Worm (Caenorhabditis elegans) whole organism, L3 larva: Measurements from ENCODE around the gene T06E6.10.
A peak's percentile ranks its signal among the peaks of the same experiment; 100 is the strongest.

ENCODE experiments used
- R02D3.7 ChIP-seq: fragments of 150-350 bp; optimal IDR thresholded peaks from 2 replicates; lab custom pipeline; 2014; ENCODE audit warnings: missing biosample characterization, missing genetic modification characterization
- ZK546.5 ChIP-seq: sonication (generic microtip); optimal IDR thresholded peaks from 2 replicates; lab custom pipeline; 2017; ENCODE audit warnings: missing biosample characterization, missing genetic modification characterization
- aly-2 ChIP-seq: fragments of 150-350 bp; optimal IDR thresholded peaks from 2 replicates; lab custom pipeline; 2014; ENCODE audit warnings: missing biosample characterization, missing genetic modification characterization
- ama-1 ChIP-seq: fragments of 150-350 bp; optimal IDR thresholded peaks from 2 replicates; lab custom pipeline; 2018
- ceh-16 ChIP-seq: sonication (generic microtip); optimal IDR thresholded peaks from 2 replicates; lab custom pipeline; 2017; ENCODE audit warnings: missing biosample characterization, missing genetic modification characterization
- ceh-28 ChIP-seq: fragments of 150-350 bp; optimal IDR thresholded peaks from 2 replicates; lab custom pipeline; 2014; ENCODE audit warnings: missing biosample characterization, missing genetic modification reagents, missing genetic modification characterization
- ceh-82 ChIP-seq: fragments of 150-350 bp; optimal IDR thresholded peaks from 2 replicates; lab custom pipeline; 2014; ENCODE audit warnings: missing biosample characterization, missing genetic modification characterization
- ceh-9 ChIP-seq: sonication (generic microtip); optimal IDR thresholded peaks from 2 replicates; lab custom pipeline; 2018; ENCODE audit warnings: missing biosample characterization, missing genetic modification characterization
- daf-12 ChIP-seq: fragments of 150-350 bp; optimal IDR thresholded peaks from 2 replicates; lab custom pipeline; 2014; ENCODE audit warnings: missing biosample characterization, missing genetic modification reagents, missing genetic modification characterization
- egl-27 ChIP-seq: sonication (generic microtip); optimal IDR thresholded peaks from 4 replicates; lab custom pipeline; 2017; ENCODE audit warnings: missing biosample characterization, missing genetic modification reagents, missing genetic modification characterization
- egl-5 ChIP-seq: fragments of 150-350 bp; optimal IDR thresholded peaks from 2 replicates; lab custom pipeline; 2017; ENCODE audit warnings: missing biosample characterization, missing genetic modification reagents, missing genetic modification characterization, inconsistent platforms
- elt-1 ChIP-seq: fragments of 150-350 bp; optimal IDR thresholded peaks from 2 replicates; lab custom pipeline; 2014; ENCODE audit warnings: missing biosample characterization, missing genetic modification characterization
- elt-2 ChIP-seq: sonication (generic microtip); optimal IDR thresholded peaks from 2 replicates; lab custom pipeline; 2016; ENCODE audit warnings: missing genetic modification reagents, mild to moderate bottlenecking, missing genetic modification characterization, missing compliant biosample characterization
- elt-3 ChIP-seq, 3 experiments: fragments of 150-350 bp in 1 of 3; sonication (generic microtip) in 2 of 3; optimal IDR thresholded peaks; 2 replicates in 2 of 3; 4 replicates in 1 of 3; lab custom pipeline; 2014 to 2017; ENCODE audit warnings: missing biosample characterization in 3 of 3, missing genetic modification characterization in 3 of 3
- eor-1 ChIP-seq, 2 experiments: fragments of 150-350 bp; optimal IDR thresholded peaks; 2 replicates each; lab custom pipeline; 2014 to 2018; ENCODE audit warnings: missing biosample characterization in 2 of 2, missing genetic modification characterization in 2 of 2
- fkh-10 ChIP-seq: sonication (generic microtip); optimal IDR thresholded peaks from 2 replicates; lab custom pipeline; 2017; ENCODE audit warnings: missing biosample characterization, missing genetic modification reagents, missing genetic modification characterization
- fkh-2 ChIP-seq: fragments of 150-350 bp; optimal IDR thresholded peaks from 2 replicates; lab custom pipeline; 2014; ENCODE audit warnings: missing biosample characterization, missing genetic modification reagents, missing genetic modification characterization
- fos-1 ChIP-seq: fragments of 150-350 bp; optimal IDR thresholded peaks from 2 replicates; lab custom pipeline; 2014; ENCODE audit warnings: missing biosample characterization, missing genetic modification characterization
- hmg-11 ChIP-seq: sonication (generic microtip); optimal IDR thresholded peaks from 2 replicates; lab custom pipeline; 2016; ENCODE audit warnings: missing genetic modification characterization, missing compliant biosample characterization
- jun-1 ChIP-seq: fragments of 150-350 bp; optimal IDR thresholded peaks from 2 replicates; lab custom pipeline; 2014; ENCODE audit warnings: missing biosample characterization, missing genetic modification reagents, missing genetic modification characterization
- lin-15B ChIP-seq: fragments of 150-350 bp; optimal IDR thresholded peaks from 2 replicates; lab custom pipeline; 2014; ENCODE audit warnings: missing biosample characterization, missing genetic modification characterization
- lin-39 ChIP-seq: fragments of 150-350 bp; optimal IDR thresholded peaks from 2 replicates; lab custom pipeline; 2018; ENCODE audit warnings: missing biosample characterization, missing genetic modification reagents, missing genetic modification characterization
- lsy-12 ChIP-seq: sonication (generic microtip); optimal IDR thresholded peaks from 2 replicates; lab custom pipeline; 2016; ENCODE audit warnings: mild to moderate bottlenecking, missing genetic modification characterization, missing compliant biosample characterization
- mdl-1 ChIP-seq: fragments of 150-350 bp; optimal IDR thresholded peaks from 2 replicates; lab custom pipeline; 2014; ENCODE audit warnings: missing biosample characterization, missing genetic modification characterization
- mml-1 ChIP-seq: fragments of 150-350 bp; sonication (generic microtip); optimal IDR thresholded peaks from 3 replicates; lab custom pipeline; 2014; ENCODE audit warnings: missing biosample characterization, missing genetic modification characterization
- nfya-1 ChIP-seq: sonication (generic microtip); optimal IDR thresholded peaks from 2 replicates; lab custom pipeline; 2017; ENCODE audit warnings: missing genetic modification characterization, mild to moderate bottlenecking, missing compliant biosample characterization, antibody characterized with exemption, moderate library complexity; ENCODE audit not compliant: insufficient read depth
- nhr-11 ChIP-seq: fragments of 150-350 bp; optimal IDR thresholded peaks from 2 replicates; lab custom pipeline; 2014; ENCODE audit warnings: missing biosample characterization, missing genetic modification characterization
- nhr-23 ChIP-seq: fragments of 150-350 bp; optimal IDR thresholded peaks from 2 replicates; lab custom pipeline; 2014; ENCODE audit warnings: missing biosample characterization, missing genetic modification reagents, missing genetic modification characterization
- nhr-237 ChIP-seq: fragments of 150-350 bp; optimal IDR thresholded peaks from 2 replicates; lab custom pipeline; 2014; ENCODE audit warnings: missing biosample characterization, missing genetic modification characterization
- nhr-25 ChIP-seq: sonication (generic microtip); optimal IDR thresholded peaks from 2 replicates; lab custom pipeline; 2017; ENCODE audit warnings: missing biosample characterization, missing genetic modification characterization
- nhr-28 ChIP-seq: fragments of 150-350 bp; optimal IDR thresholded peaks from 2 replicates; lab custom pipeline; 2014; ENCODE audit warnings: missing biosample characterization, missing genetic modification characterization
- nhr-43 ChIP-seq: sonication (generic microtip); optimal IDR thresholded peaks from 2 replicates; lab custom pipeline; 2016; ENCODE audit warnings: mild to moderate bottlenecking, missing genetic modification characterization, missing compliant biosample characterization; ENCODE audit not compliant: poor library complexity, severe bottlenecking
- nhr-67 ChIP-seq: fragments of 150-350 bp; optimal IDR thresholded peaks from 2 replicates; lab custom pipeline; 2014; ENCODE audit warnings: missing biosample characterization, missing genetic modification characterization
- nhr-76 ChIP-seq: fragments of 150-350 bp; sonication (generic microtip); optimal IDR thresholded peaks from 5 replicates; lab custom pipeline; 2014; ENCODE audit warnings: missing biosample characterization, missing genetic modification characterization
- pqm-1 ChIP-seq: fragments of 150-350 bp; optimal IDR thresholded peaks from 2 replicates; lab custom pipeline; 2017; ENCODE audit warnings: missing biosample characterization, missing genetic modification characterization, inconsistent platforms
- sea-2 ChIP-seq: fragments of 150-350 bp; sonication (generic microtip); optimal IDR thresholded peaks from 4 replicates; lab custom pipeline; 2014; ENCODE audit warnings: missing biosample characterization, missing genetic modification reagents, missing genetic modification characterization
- skn-1 ChIP-seq: fragments of 150-350 bp; optimal IDR thresholded peaks from 2 replicates; lab custom pipeline; 2014; ENCODE audit warnings: missing biosample characterization, missing genetic modification characterization
- snpc-4 ChIP-seq: fragments of 150-350 bp; optimal IDR thresholded peaks from 2 replicates; lab custom pipeline; 2014; ENCODE audit warnings: missing biosample characterization, missing genetic modification characterization
- tbx-2 ChIP-seq: sonication (generic microtip); optimal IDR thresholded peaks from 2 replicates; lab custom pipeline; 2016; ENCODE audit warnings: mild to moderate bottlenecking, missing genetic modification characterization, missing compliant biosample characterization
- unc-39 ChIP-seq: sonication (generic microtip); optimal IDR thresholded peaks from 4 replicates; lab custom pipeline; 2017; ENCODE audit warnings: missing biosample characterization, missing genetic modification characterization
- unc-62 ChIP-seq: fragments of 150-350 bp; sonication (generic microtip); optimal IDR thresholded peaks from 4 replicates; lab custom pipeline; 2014; ENCODE audit warnings: missing biosample characterization, missing genetic modification reagents, missing genetic modification characterization
- zag-1 ChIP-seq: fragments of 150-350 bp; optimal IDR thresholded peaks from 2 replicates; lab custom pipeline; 2014; ENCODE audit warnings: missing biosample characterization, missing genetic modification characterization
- ztf-11 ChIP-seq: fragments of 150-350 bp; optimal IDR thresholded peaks from 2 replicates; lab custom pipeline; 2014; ENCODE audit warnings: missing biosample characterization, missing genetic modification characterization
- ztf-4 ChIP-seq: fragments of 150-350 bp; optimal IDR thresholded peaks from 2 replicates; lab custom pipeline; 2014; ENCODE audit warnings: missing biosample characterization, missing genetic modification characterization

Gene T06E6.10

ce11 chrV:15459088-15459487 is 41.2 kb downstream of the T06E6.10 start, which contains the start of gene str-71:
str-71 (minus strand) TSS chrV:15459188.
- TF ChIP-seq nhr-237 (tag; lab: Kevin White, UChicago) = no peak
- no peak for TF ChIP-seq ztf-4
- no peak for TF ChIP-seq tbx-2
- no peak for TF ChIP-seq nhr-67 (tag; lab: Kevin White, UChicago)
- no peak for TF ChIP-seq lin-15B (tag; lab: Kevin White, UChicago)
- no peak for TF ChIP-seq nhr-28 (tag; lab: Kevin White, UChicago)
- TF ChIP-seq lsy-12 = no peak
- TF ChIP-seq nhr-25 (tag; lab: Kevin White, UChicago) = no peak
- TF ChIP-seq nhr-23 (tag; lab: Kevin White, UChicago) = no peak
- TF ChIP-seq ztf-11 (tag; lab: Kevin White, UChicago) = no peak
- TF ChIP-seq mml-1 (tag; lab: Kevin White, UChicago) = no peak
- TF ChIP-seq elt-3 (tag; optimal IDR thresholded peaks at IDR 0.05; lab: Kevin White, UChicago) = no peak
- TF ChIP-seq skn-1 = no peak
- no peak for TF ChIP-seq ama-1 (lab: Kevin White, UChicago)
- TF ChIP-seq elt-1 (tag; lab: Kevin White, UChicago) = no peak
- TF ChIP-seq eor-1 (tag; optimal IDR thresholded peaks at IDR 0.05; lab: Kevin White, UChicago) = no peak
- TF ChIP-seq pqm-1 (tag; lab: Kevin White, UChicago) = no peak
- TF ChIP-seq, all 47 proteins: peak for 0

DNA sequence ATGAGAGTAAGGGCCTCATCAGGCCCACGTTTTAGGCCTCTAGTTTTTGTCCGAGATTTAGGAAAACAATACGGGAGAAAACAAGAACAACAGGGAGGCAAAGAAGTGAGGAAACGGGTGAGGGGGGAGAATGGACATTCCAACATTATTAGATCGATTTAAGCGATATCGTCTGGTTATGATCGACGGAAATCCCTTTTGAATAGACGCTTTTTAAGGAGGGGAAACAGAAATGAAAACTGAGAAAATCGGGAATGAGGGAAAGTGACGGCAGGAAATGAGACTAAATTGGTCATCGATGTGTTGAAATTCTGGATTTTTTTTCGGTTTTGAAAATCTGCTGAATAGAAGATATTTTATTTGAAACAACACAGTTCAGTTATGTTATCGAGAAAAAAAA is 46.5 kb downstream of the T06E6.10 start, which contains the start of gene rocf-1:
rocf-1 (minus strand) TSS at position 101 of the 400 bp plus-strand sequence.
- TF ChIP-seq aly-2 = no peak
- no peak for TF ChIP-seq elt-3 (tag; optimal IDR thresholded peaks at IDR 0.05; lab: Kevin White, UChicago)
- TF ChIP-seq hmg-11 (tag; lab: Kevin White, UChicago) = no peak
- no peak for TF ChIP-seq jun-1 (tag; lab: Kevin White, UChicago)
- TF ChIP-seq ztf-11 (tag; lab: Kevin White, UChicago) = no peak
- no peak for TF ChIP-seq nhr-43 (tag; lab: Kevin White, UChicago)
- TF ChIP-seq daf-12 (tag; lab: Kevin White, UChicago) = no peak
- TF ChIP-seq unc-39 (tag; lab: Kevin White, UChicago) = no peak
- no peak for TF ChIP-seq ama-1 (lab: Kevin White, UChicago)
- TF ChIP-seq ceh-9 (tag; lab: Kevin White, UChicago) = no peak
- TF ChIP-seq mdl-1 = no peak
- no peak for TF ChIP-seq fkh-2
- TF ChIP-seq zag-1 (tag; lab: Kevin White, UChicago) = no peak
- TF ChIP-seq ceh-16 = no peak
- TF ChIP-seq elt-1 (tag; lab: Kevin White, UChicago) = no peak
- no peak for TF ChIP-seq ztf-4
- TF ChIP-seq ZK546.5 (tag; lab: Kevin White, UChicago) = no peak
- no peak for TF ChIP-seq lsy-12
- no peak for TF ChIP-seq nhr-11
- TF ChIP-seq egl-5 (tag; lab: Kevin White, UChicago) = no peak

DNA sequence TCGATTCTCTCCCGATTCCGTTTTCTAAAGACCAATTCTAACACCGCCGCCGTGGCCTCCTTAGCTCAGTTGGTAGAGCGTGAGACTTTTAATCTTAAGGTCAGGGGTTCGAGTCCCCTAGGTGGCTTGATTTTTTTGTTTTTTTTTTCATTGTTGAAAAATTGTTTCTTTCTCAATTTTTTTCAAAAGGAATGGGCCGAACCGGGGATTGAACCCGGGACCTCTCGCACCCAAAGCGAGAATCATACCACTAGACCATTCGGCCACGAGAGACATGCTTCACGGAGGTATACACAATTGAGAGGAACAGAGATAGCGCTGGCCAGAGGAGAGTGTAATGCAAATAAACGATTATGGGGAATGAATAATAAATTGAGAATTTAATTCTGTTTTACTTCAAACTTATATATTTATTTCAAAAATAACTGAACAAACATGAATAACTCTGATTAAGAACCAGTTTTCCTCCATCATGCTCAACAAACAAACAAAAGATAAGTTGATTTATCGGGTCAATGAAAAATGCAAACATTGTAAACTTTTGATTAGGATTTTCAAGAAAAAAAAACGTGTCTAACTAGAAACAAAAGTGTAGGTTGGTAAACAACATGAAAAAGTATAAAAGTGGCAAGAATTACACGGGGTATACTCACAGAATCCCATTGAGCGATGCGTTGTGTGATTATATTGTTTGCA is 47.3 kb downstream of the T06E6.10 start, which contains the start of gene pqn-71:
pqn-71 (plus strand) TSS at position 646 of the 696 bp plus-strand sequence.
- no peak for TF ChIP-seq nfya-1
- peak; percentile 71 for TF ChIP-seq lsy-12
- TF ChIP-seq egl-27 = peak; percentile 82
- no peak for TF ChIP-seq ceh-9 (tag; lab: Kevin White, UChicago)
- peak; percentile 64 for TF ChIP-seq snpc-4 (tag; lab: Kevin White, UChicago)
- no peak for TF ChIP-seq fkh-2
- no peak for TF ChIP-seq ama-1 (lab: Kevin White, UChicago)
- no peak for TF ChIP-seq ZK546.5 (tag; lab: Kevin White, UChicago)
- no peak for TF ChIP-seq egl-5 (tag; lab: Kevin White, UChicago)
- TF ChIP-seq ceh-82 (tag; lab: Kevin White, UChicago) = peak; percentile 40
- peak; percentile 63 for TF ChIP-seq lin-39 (tag; lab: Kevin White, UChicago)
- peak; percentile 68 for TF ChIP-seq pqm-1 (tag; lab: Kevin White, UChicago)
- no peak for TF ChIP-seq ztf-4
- no peak for TF ChIP-seq sea-2 (GFP tag; lab: Kevin White, UChicago)
- peak; percentile 56 for TF ChIP-seq hmg-11 (tag; lab: Kevin White, UChicago)
- peak; percentile 83 for TF ChIP-seq fos-1 (tag; lab: Kevin White, UChicago)
- no peak for TF ChIP-seq fkh-10 (GFP tag; lab: Kevin White, UChicago)
- TF ChIP-seq ceh-16 = no peak
- peak; percentile 67 for TF ChIP-seq lin-15B (tag; lab: Kevin White, UChicago)
- peak; percentile 54 for TF ChIP-seq R02D3.7
- TF ChIP-seq unc-62 (GFP tag; lab: Kevin White, UChicago) = no peak
- TF ChIP-seq elt-2 (tag; lab: Kevin White, UChicago) = peak; percentile 85
- no peak for TF ChIP-seq daf-12 (tag; lab: Kevin White, UChicago)
- TF ChIP-seq jun-1 (tag; lab: Kevin White, UChicago) = peak; percentile 90
- TF ChIP-seq tbx-2 = peak; percentile 85
- TF ChIP-seq ztf-11 (tag; lab: Kevin White, UChicago) = no peak
- TF ChIP-seq zag-1 (tag; lab: Kevin White, UChicago) = no peak
- TF ChIP-seq nhr-28 (tag; lab: Kevin White, UChicago) = no peak
- TF ChIP-seq nhr-237 (tag; lab: Kevin White, UChicago) = no peak
- TF ChIP-seq ceh-28 (tag; lab: Kevin White, UChicago) = no peak
- TF ChIP-seq unc-39 (tag; lab: Kevin White, UChicago) = no peak
- peak; percentile 70 for TF ChIP-seq skn-1
- no peak for TF ChIP-seq mml-1 (tag; lab: Kevin White, UChicago)
- TF ChIP-seq nhr-76 = peak; percentile 76
- TF ChIP-seq nhr-67 (tag; lab: Kevin White, UChicago) = no peak
- TF ChIP-seq nhr-11 = peak; percentile 14
- peak; percentile 11 for TF ChIP-seq mdl-1
